Worm (Caenorhabditis elegans) whole organism, L2 larva: ENCODE measurements around the gene srz-20.

Source experiments
- C34F6.9 ChIP-seq: fragments of 150-350 bp; optimal IDR thresholded peaks from 2 replicates; lab custom pipeline; 2014; ENCODE audit warnings: missing biosample characterization, missing genetic modification characterization
- F13H6.1 ChIP-seq: sonication (generic microtip); optimal IDR thresholded peaks from 2 replicates; lab custom pipeline; 2016; ENCODE audit warnings: missing genetic modification characterization, missing compliant biosample characterization
- Y55F3AM.14 ChIP-seq: fragments of 200-800 bp; sonication (Bioruptor generic); optimal IDR thresholded peaks from 2 replicates; lab custom pipeline; 2018; ENCODE audit warnings: mild to moderate bottlenecking, missing genetic modification characterization, missing compliant biosample characterization
- alr-1 ChIP-seq: fragments of 150-350 bp; optimal IDR thresholded peaks from 2 replicates; lab custom pipeline; 2014; ENCODE audit warnings: missing biosample characterization, missing genetic modification characterization
- ama-1 ChIP-seq: fragments of 150-350 bp; optimal IDR thresholded peaks from 2 replicates; lab custom pipeline; 2018; ENCODE audit warnings: inconsistent platforms
- blmp-1 ChIP-seq: sonication (generic microtip); optimal IDR thresholded peaks from 2 replicates; lab custom pipeline; 2017; ENCODE audit warnings: missing genetic modification characterization, mild to moderate bottlenecking, missing compliant biosample characterization, antibody characterized with exemption, moderate library complexity; ENCODE audit not compliant: insufficient read depth
- ceh-16 ChIP-seq: fragments of 150-350 bp; optimal IDR thresholded peaks from 2 replicates; lab custom pipeline; 2014; ENCODE audit warnings: missing biosample characterization, missing genetic modification characterization
- ceh-82 ChIP-seq: fragments of 150-350 bp; optimal IDR thresholded peaks from 2 replicates; lab custom pipeline; 2014; ENCODE audit warnings: missing biosample characterization, missing genetic modification characterization
- crh-2 ChIP-seq: sonication (generic microtip); optimal IDR thresholded peaks from 2 replicates; lab custom pipeline; 2017; ENCODE audit warnings: missing biosample characterization, missing genetic modification characterization
- dmd-4 ChIP-seq: sonication (generic microtip); optimal IDR thresholded peaks from 2 replicates; lab custom pipeline; 2017; ENCODE audit warnings: missing biosample characterization, missing genetic modification characterization
- elt-1 ChIP-seq: fragments of 150-350 bp; optimal IDR thresholded peaks from 2 replicates; lab custom pipeline; 2014; ENCODE audit warnings: missing biosample characterization, missing genetic modification characterization
- elt-3 ChIP-seq: sonication (generic microtip); optimal IDR thresholded peaks from 2 replicates; lab custom pipeline; 2017; ENCODE audit warnings: missing biosample characterization, missing genetic modification characterization
- fos-1 ChIP-seq: fragments of 150-350 bp; optimal IDR thresholded peaks from 2 replicates; lab custom pipeline; 2014; ENCODE audit warnings: missing biosample characterization, missing genetic modification characterization
- gmeb-1 ChIP-seq: fragments of 150-350 bp; optimal IDR thresholded peaks from 2 replicates; lab custom pipeline; 2014; ENCODE audit warnings: missing biosample characterization, missing genetic modification characterization
- lin-11 ChIP-seq: fragments of 150-350 bp; sonication (generic microtip); optimal IDR thresholded peaks from 2 replicates; lab custom pipeline; 2014; ENCODE audit warnings: missing biosample characterization, missing genetic modification characterization, inconsistent platforms, mixed read lengths
- lin-13 ChIP-seq: fragments of 150-350 bp; optimal IDR thresholded peaks from 2 replicates; lab custom pipeline; 2014; ENCODE audit warnings: missing biosample characterization, missing genetic modification reagents, missing genetic modification characterization
- lin-39 ChIP-seq: fragments of 150-350 bp; optimal IDR thresholded peaks from 2 replicates; lab custom pipeline; 2014; ENCODE audit warnings: missing biosample characterization, missing genetic modification reagents, missing genetic modification characterization
- lsy-2 ChIP-seq, 2 experiments: fragments of 150-350 bp in 1 of 2; sonication (generic microtip) in 1 of 2; optimal IDR thresholded peaks; 2 replicates each; lab custom pipeline; 2014 to 2017; ENCODE audit warnings: missing biosample characterization in 2 of 2, missing genetic modification characterization in 2 of 2
- mbf-1 ChIP-seq: sonication (generic microtip); optimal IDR thresholded peaks from 2 replicates; lab custom pipeline; 2017; ENCODE audit warnings: missing biosample characterization, missing genetic modification characterization
- mdl-1 ChIP-seq, 2 experiments: fragments of 150-350 bp in 1 of 2; sonication (generic microtip) in 1 of 2; optimal IDR thresholded peaks; 2 replicates each; lab custom pipeline; 2017; ENCODE audit warnings: missing biosample characterization in 2 of 2, missing genetic modification characterization in 2 of 2
- nhr-10 ChIP-seq: sonication (generic microtip); optimal IDR thresholded peaks from 2 replicates; lab custom pipeline; 2017; ENCODE audit warnings: missing biosample characterization, missing genetic modification characterization
- nhr-11 ChIP-seq: fragments of 150-350 bp; optimal IDR thresholded peaks from 2 replicates; lab custom pipeline; 2014; ENCODE audit warnings: missing biosample characterization, missing genetic modification characterization
- nhr-129 ChIP-seq: fragments of 150-350 bp; optimal IDR thresholded peaks from 2 replicates; lab custom pipeline; 2014; ENCODE audit warnings: missing biosample characterization, missing genetic modification characterization
- nhr-21 ChIP-seq: fragments of 150-350 bp; optimal IDR thresholded peaks from 2 replicates; lab custom pipeline; 2014; ENCODE audit warnings: missing biosample characterization, missing genetic modification characterization
- nhr-237 ChIP-seq: fragments of 150-350 bp; optimal IDR thresholded peaks from 2 replicates; lab custom pipeline; 2014; ENCODE audit warnings: missing biosample characterization, missing genetic modification characterization
- nhr-25 ChIP-seq: fragments of 150-350 bp; sonication (generic microtip); optimal IDR thresholded peaks from 3 replicates; lab custom pipeline; 2014; ENCODE audit warnings: missing biosample characterization, missing genetic modification characterization
- nhr-6 ChIP-seq: fragments of 150-350 bp; optimal IDR thresholded peaks from 2 replicates; lab custom pipeline; 2014; ENCODE audit warnings: missing biosample characterization, missing genetic modification characterization
- nhr-77 ChIP-seq: fragments of 150-350 bp; optimal IDR thresholded peaks from 2 replicates; lab custom pipeline; 2014; ENCODE audit warnings: missing biosample characterization, missing genetic modification characterization
- sem-4 ChIP-seq: fragments of 150-350 bp; optimal IDR thresholded peaks from 2 replicates; lab custom pipeline; 2014; ENCODE audit warnings: missing biosample characterization, missing genetic modification reagents, missing genetic modification characterization
- snpc-4 ChIP-seq: fragments of 150-350 bp; optimal IDR thresholded peaks from 2 replicates; lab custom pipeline; 2014; ENCODE audit warnings: missing biosample characterization, missing genetic modification characterization
- unc-55 ChIP-seq: fragments of 150-350 bp; sonication (generic microtip); optimal IDR thresholded peaks from 3 replicates; lab custom pipeline; 2014; ENCODE audit warnings: missing biosample characterization, missing genetic modification reagents, missing genetic modification characterization
- unc-62 ChIP-seq: fragments of 150-350 bp; optimal IDR thresholded peaks from 2 replicates; lab custom pipeline; 2014; ENCODE audit warnings: missing biosample characterization, missing genetic modification reagents, missing genetic modification characterization
- zag-1 ChIP-seq: fragments of 150-350 bp; optimal IDR thresholded peaks from 2 replicates; lab custom pipeline; 2014; ENCODE audit warnings: missing biosample characterization, missing genetic modification characterization
- ztf-1 ChIP-seq: fragments of 200-800 bp; sonication (Bioruptor generic); conservative IDR thresholded peaks from 2 replicates; pipeline ENCODE4 v1.3.6; 2022; ENCODE audit warnings: missing genetic modification characterization, missing compliant biosample characterization
- ztf-11 ChIP-seq: sonication (generic microtip); optimal IDR thresholded peaks from 2 replicates; lab custom pipeline; 2017; ENCODE audit warnings: missing biosample characterization, missing genetic modification characterization
- ztf-4 ChIP-seq: fragments of 150-350 bp; optimal IDR thresholded peaks from 2 replicates; lab custom pipeline; 2014; ENCODE audit warnings: missing biosample characterization, missing genetic modification characterization

srz-20 gene

ce11 chrIV:3915296-3915695 lies at the start of gene srz-20:
Gene srz-20, plus strand, starts transcription at chrIV:3915596.
- TF ChIP-seq ceh-82 (tag; lab: Kevin White, UChicago) = no peak
- TF ChIP-seq Y55F3AM.14 = no peak
- no peak for TF ChIP-seq ztf-4
- no peak for TF ChIP-seq nhr-10 (tag; lab: Kevin White, UChicago)
- no peak for TF ChIP-seq snpc-4
- TF ChIP-seq ceh-16 (tag; lab: Kevin White, UChicago) = no peak
- TF ChIP-seq lin-13 (GFP tag; lab: Kevin White, UChicago) = no peak
- TF ChIP-seq nhr-77 = no peak
- TF ChIP-seq lin-11 (tag; lab: Kevin White, UChicago) = no peak
- TF ChIP-seq nhr-237 (tag; lab: Kevin White, UChicago) = no peak
- TF ChIP-seq lsy-2 (tag; optimal IDR thresholded peaks at IDR 0.05; lab: Kevin White, UChicago) = no peak
- no peak for TF ChIP-seq nhr-129 (tag; lab: Kevin White, UChicago)
- no peak for TF ChIP-seq nhr-11
- no peak for TF ChIP-seq C34F6.9 (tag; lab: Kevin White, UChicago)
- TF ChIP-seq elt-1 = no peak
- TF ChIP-seq, all 48 proteins: peak for 0

- peak; percentile 3 for TF ChIP-seq fos-1 (tag; lab: Kevin White, UChicago)
- TF ChIP-seq nhr-129 (tag; lab: Kevin White, UChicago) = peak; percentile 24
- no peak for TF ChIP-seq ama-1 (lab: Kevin White, UChicago)
- TF ChIP-seq nhr-25 (tag; lab: Kevin White, UChicago) = peak; percentile 38
- TF ChIP-seq mdl-1 (tag; optimal IDR thresholded peaks at IDR 0.05; lab: Kevin White, UChicago) = no peak
Measured at ce11 chrIV:3866018-3866417, 49.4 kb upstream of the srz-20 start.

- TF ChIP-seq elt-3 (tag; lab: Kevin White, UChicago) = no peak
- TF ChIP-seq sem-4 (tag; lab: Kevin White, UChicago) = no peak
- no peak for TF ChIP-seq alr-1
- TF ChIP-seq F13H6.1 (tag; lab: Kevin White, UChicago) = no peak
- no peak for TF ChIP-seq crh-2 (tag; lab: Kevin White, UChicago)
- no peak for TF ChIP-seq elt-1
- TF ChIP-seq ztf-4 = no peak
- TF ChIP-seq ztf-11 = no peak
Measured at ce11 chrIV:3867252-3867651, 48.1 kb upstream of the srz-20 start, which contains the start of gene F37C4.4. Gene F37C4.4, plus strand, starts transcription at chrIV:3867309.

ce11 chrIV:3869875-3870274 lies 45.5 kb upstream of the srz-20 start:
- no peak for TF ChIP-seq snpc-4
- TF ChIP-seq unc-55 (GFP tag; lab: Kevin White, UChicago) = no peak
- no peak for TF ChIP-seq F13H6.1 (tag; lab: Kevin White, UChicago)
- no peak for TF ChIP-seq nhr-25 (tag; lab: Kevin White, UChicago)
- TF ChIP-seq sem-4 (tag; lab: Kevin White, UChicago) = no peak
- TF ChIP-seq elt-3 (tag; lab: Kevin White, UChicago) = no peak
- TF ChIP-seq mdl-1 (tag; optimal IDR thresholded peaks at IDR 0.05; lab: Kevin White, UChicago) = no peak
- TF ChIP-seq ztf-4 = no peak
- no peak for TF ChIP-seq dmd-4
- no peak for TF ChIP-seq lsy-2 (tag; optimal IDR thresholded peaks at IDR 0.05; lab: Kevin White, UChicago)
- no peak for TF ChIP-seq zag-1 (tag; lab: Kevin White, UChicago)
- TF ChIP-seq ama-1 (lab: Kevin White, UChicago) = no peak
- no peak for TF ChIP-seq blmp-1
- TF ChIP-seq ztf-11 = no peak

- TF ChIP-seq elt-1 = no peak
Measured at ce11 chrIV:3873195-3873594, 42.2 kb upstream of the srz-20 start.

- no peak for TF ChIP-seq ceh-82 (tag; lab: Kevin White, UChicago)
- TF ChIP-seq elt-1 = no peak
- no peak for TF ChIP-seq nhr-11
- no peak for TF ChIP-seq nhr-21 (tag; lab: Kevin White, UChicago)
- no peak for TF ChIP-seq nhr-6
- no peak for TF ChIP-seq nhr-129 (tag; lab: Kevin White, UChicago)
- no peak for TF ChIP-seq ztf-1 (GFP tag; lab: Robert Waterston, UW)
- no peak for TF ChIP-seq dmd-4
- TF ChIP-seq mbf-1 (tag; lab: Kevin White, UChicago) = no peak
- TF ChIP-seq lin-39 = no peak
- TF ChIP-seq unc-62 (GFP tag; lab: Kevin White, UChicago) = no peak
- no peak for TF ChIP-seq ceh-16 (tag; lab: Kevin White, UChicago)
- TF ChIP-seq lin-11 (tag; lab: Kevin White, UChicago) = no peak
- no peak for TF ChIP-seq gmeb-1 (tag; lab: Kevin White, UChicago)
Measured at ce11 chrIV:3873706-3874105, 41.7 kb upstream of the srz-20 start, which contains the start of gene F37C4.5. Gene F37C4.5, minus strand, starts transcription at chrIV:3873806.
